Fruit fly (Drosophila melanogaster) Kc167 (cell line): ENCODE measurements around the gene Ptpmeg.

Experiments
- Myc ChIP-seq: fragments of >200 bp; optimal IDR thresholded peaks from 2 replicates; lab custom pipeline; 2017; ENCODE audit warnings: missing external identifiers
- psq ChIP-seq: fragments of >200 bp; optimal IDR thresholded peaks from 2 replicates; lab custom pipeline; 2017; ENCODE audit warnings: missing external identifiers
- ttk ChIP-seq: sonication (Bioruptor generic); optimal IDR thresholded peaks from 2 replicates; lab custom pipeline; 2017; ENCODE audit warnings: missing external identifiers

- TF ChIP-seq psq (lab: Kevin White, UChicago): no peak
- TF ChIP-seq ttk (lab: Kevin White, UChicago): no peak
- TF ChIP-seq Myc (lab: Kevin White, UChicago): no peak
Observed at dm6 chr3L:311607-312006, 16.3 kb upstream of the Ptpmeg start.
